Fruit fly (Drosophila melanogaster) whole organism, wandering third instar larva: ENCODE data around the gene AGO2.

ENCODE experiments used
- Abd-B ChIP-seq: fragments of >200 bp; optimal IDR thresholded peaks from 2 replicates; lab custom pipeline; 2017; ENCODE audit warnings: missing biosample characterization, missing genetic modification characterization
- CG32264 ChIP-seq: fragments of 200-800 bp; sonication (Bioruptor generic); optimal IDR thresholded peaks from 2 replicates; lab custom pipeline; 2016; ENCODE audit warnings: missing biosample characterization, missing genetic modification characterization
- CG9705 ChIP-seq: fragments of 200-800 bp; sonication (Bioruptor generic); optimal IDR thresholded peaks from 2 replicates; lab custom pipeline; 2018; ENCODE audit warnings: missing biosample characterization, mild to moderate bottlenecking, missing genetic modification characterization
- CrebA ChIP-seq: fragments of 200-800 bp; sonication (Bioruptor generic); optimal IDR thresholded peaks from 2 replicates; lab custom pipeline; 2016; ENCODE audit warnings: missing biosample characterization, mild to moderate bottlenecking, missing genetic modification characterization, borderline replicate concordance
- Dfd ChIP-seq: fragments of >200 bp; optimal IDR thresholded peaks from 2 replicates; lab custom pipeline; 2017; ENCODE audit warnings: missing biosample characterization, missing genetic modification characterization
- Dif ChIP-seq: fragments of 200-275, 200-300 bp; sonication (Bioruptor generic); optimal IDR thresholded peaks from 2 replicates; lab custom pipeline; 2018; ENCODE audit warnings: missing biosample characterization, missing genetic modification characterization; ENCODE audit not compliant: partially characterized antibody
- GATAd ChIP-seq: sonication (Bioruptor generic); optimal IDR thresholded peaks from 2 replicates; lab custom pipeline; 2016; ENCODE audit warnings: missing biosample characterization, missing genetic modification characterization
- HLH106 ChIP-seq: fragments of 200-800 bp; optimal IDR thresholded peaks from 3 replicates; lab custom pipeline; 2019; ENCODE audit warnings: missing biosample characterization, mild to moderate bottlenecking, missing genetic modification characterization, moderate library complexity
- Hnf4 ChIP-seq: fragments of 200-800 bp; sonication (Bioruptor generic); optimal IDR thresholded peaks from 2 replicates; lab custom pipeline; 2016; ENCODE audit warnings: missing biosample characterization, mild to moderate bottlenecking, missing genetic modification characterization
- Hr78 ChIP-seq: fragments of >200 bp; optimal IDR thresholded peaks from 2 replicates; lab custom pipeline; 2017; ENCODE audit warnings: missing biosample characterization, missing genetic modification characterization
- Hr83 ChIP-seq: fragments of 200-300 bp; sonication (Bioruptor generic); optimal IDR thresholded peaks from 2 replicates; lab custom pipeline; 2016; ENCODE audit warnings: missing biosample characterization, mild to moderate bottlenecking, missing genetic modification characterization, moderate library complexity; ENCODE audit not compliant: poor library complexity, severe bottlenecking
- Jra ChIP-seq: sonication (Bioruptor generic); optimal IDR thresholded peaks from 2 replicates; lab custom pipeline; 2016; ENCODE audit warnings: missing biosample characterization, missing genetic modification characterization
- Mio ChIP-seq: sonication (Bioruptor generic); optimal IDR thresholded peaks from 2 replicates; lab custom pipeline; 2016; ENCODE audit warnings: missing biosample characterization, missing genetic modification characterization
- Myc ChIP-seq: fragments of >200 bp; optimal IDR thresholded peaks from 2 replicates; lab custom pipeline; 2017
- N ChIP-seq: fragments of >200 bp; optimal IDR thresholded peaks from 2 replicates; lab custom pipeline; 2018; ENCODE audit warnings: missing biosample characterization, missing external identifiers, missing genetic modification characterization
- OdsH ChIP-seq: fragments of 200-800 bp; sonication (Bioruptor generic); optimal IDR thresholded peaks from 2 replicates; lab custom pipeline; 2016; ENCODE audit warnings: missing biosample characterization, mild to moderate bottlenecking, missing genetic modification characterization
- Rel ChIP-seq, 2 experiments: fragments of 200-800 bp; sonication (Bioruptor generic) in 1 of 2; optimal IDR thresholded peaks; 2 replicates in 1 of 2; 3 replicates in 1 of 2; lab custom pipeline; 2016 to 2019; ENCODE audit warnings: mild to moderate bottlenecking in 2 of 2, missing biosample characterization in 2 of 2, missing genetic modification characterization in 2 of 2, moderate library complexity in 1 of 2
- Sp1 ChIP-seq: fragments of 200-800 bp; sonication (Bioruptor generic); optimal IDR thresholded peaks from 3 replicates; lab custom pipeline; 2019; ENCODE audit warnings: missing biosample characterization, mild to moderate bottlenecking, missing genetic modification characterization, moderate library complexity
- Vsx2 ChIP-seq: fragments of 200-300, 225-300 bp; sonication (Bioruptor generic); optimal IDR thresholded peaks from 2 replicates; lab custom pipeline; 2018; ENCODE audit warnings: missing biosample characterization, missing genetic modification characterization; ENCODE audit not compliant: partially characterized antibody
- br ChIP-seq: fragments of 200-800 bp; sonication (Bioruptor generic); optimal IDR thresholded peaks from 2 replicates; lab custom pipeline; 2016; ENCODE audit warnings: missing biosample characterization, missing genetic modification characterization
- brk ChIP-seq: fragments of 200-800 bp; sonication (Bioruptor generic); optimal IDR thresholded peaks from 2 replicates; lab custom pipeline; 2016; ENCODE audit warnings: missing biosample characterization, mild to moderate bottlenecking, missing genetic modification characterization
- dl ChIP-seq, 2 experiments: fragments of 175-275, 200-275 bp in 1 of 2; fragments of 200-275 bp in 1 of 2; sonication (Bioruptor generic); optimal IDR thresholded peaks; lab custom pipeline; 2018; ENCODE audit warnings: mild to moderate bottlenecking in 2 of 2, missing biosample characterization in 2 of 2, missing genetic modification characterization in 2 of 2, moderate library complexity in 2 of 2; ENCODE audit not compliant: partially characterized antibody in 2 of 2, insufficient read depth in 1 of 2
- dmrt93B ChIP-seq: fragments of 200-800 bp; sonication (Bioruptor generic); optimal IDR thresholded peaks from 2 replicates; lab custom pipeline; 2018; ENCODE audit warnings: missing biosample characterization, mild to moderate bottlenecking, missing genetic modification characterization
- dsf ChIP-seq: sonication (Bioruptor generic); optimal IDR thresholded peaks from 2 replicates; lab custom pipeline; 2016; ENCODE audit warnings: missing biosample characterization, missing genetic modification characterization, borderline replicate concordance
- ey ChIP-seq: fragments of 200-800 bp; sonication (Bioruptor generic); optimal IDR thresholded peaks from 2 replicates; lab custom pipeline; 2016; ENCODE audit warnings: missing biosample characterization, missing genetic modification characterization
- foxo ChIP-seq, 2 experiments: fragments of 200-800 bp; sonication (Bioruptor generic); optimal IDR thresholded peaks; 2 replicates in 1 of 2; 3 replicates in 1 of 2; lab custom pipeline; 2016 to 2017; ENCODE audit warnings: missing biosample characterization in 2 of 2, missing genetic modification characterization in 2 of 2
- fru ChIP-seq: fragments of 200-800 bp; sonication (Bioruptor generic); optimal IDR thresholded peaks from 3 replicates; lab custom pipeline; 2016; ENCODE audit warnings: missing biosample characterization, mild to moderate bottlenecking, missing genetic modification characterization
- h ChIP-seq: fragments of 200-800 bp; sonication (Bioruptor generic); optimal IDR thresholded peaks from 3 replicates; lab custom pipeline; 2016; ENCODE audit warnings: missing biosample characterization, mild to moderate bottlenecking, missing genetic modification characterization
- jim ChIP-seq: fragments of 175-275, 200-325 bp; sonication (Bioruptor generic); optimal IDR thresholded peaks from 2 replicates; lab custom pipeline; 2016; ENCODE audit warnings: missing biosample characterization, mild to moderate bottlenecking, missing genetic modification characterization
- lola ChIP-seq: fragments of >200 bp; optimal IDR thresholded peaks from 2 replicates; lab custom pipeline; 2017; ENCODE audit warnings: missing biosample characterization, missing genetic modification characterization
- pan ChIP-seq: fragments of >200 bp; optimal IDR thresholded peaks from 2 replicates; lab custom pipeline; 2017
- psq ChIP-seq: fragments of 200-800 bp; sonication (Bioruptor generic); optimal IDR thresholded peaks from 3 replicates; lab custom pipeline; 2017; ENCODE audit warnings: missing biosample characterization, mild to moderate bottlenecking, missing genetic modification characterization, moderate library complexity
- rgr ChIP-seq: fragments of 200-800 bp; sonication (Bioruptor generic); optimal IDR thresholded peaks from 3 replicates; lab custom pipeline; 2016; ENCODE audit warnings: missing biosample characterization, mild to moderate bottlenecking, missing genetic modification characterization
- sage ChIP-seq: fragments of 200-800 bp; sonication (Bioruptor generic); optimal IDR thresholded peaks from 2 replicates; lab custom pipeline; 2016; ENCODE audit warnings: missing biosample characterization, mild to moderate bottlenecking, missing genetic modification characterization
- sv ChIP-seq: fragments of 200-800 bp; sonication (Bioruptor generic); optimal IDR thresholded peaks from 3 replicates; lab custom pipeline; 2016; ENCODE audit warnings: missing biosample characterization, missing genetic modification characterization
- tai ChIP-seq: sonication (Bioruptor generic); optimal IDR thresholded peaks from 2 replicates; lab custom pipeline; 2016; ENCODE audit warnings: missing biosample characterization, missing genetic modification characterization
- usp ChIP-seq: fragments of >200 bp; optimal IDR thresholded peaks from 2 replicates; lab custom pipeline; 2017; ENCODE audit warnings: missing biosample characterization, missing genetic modification characterization

AGO2 gene

DNA sequence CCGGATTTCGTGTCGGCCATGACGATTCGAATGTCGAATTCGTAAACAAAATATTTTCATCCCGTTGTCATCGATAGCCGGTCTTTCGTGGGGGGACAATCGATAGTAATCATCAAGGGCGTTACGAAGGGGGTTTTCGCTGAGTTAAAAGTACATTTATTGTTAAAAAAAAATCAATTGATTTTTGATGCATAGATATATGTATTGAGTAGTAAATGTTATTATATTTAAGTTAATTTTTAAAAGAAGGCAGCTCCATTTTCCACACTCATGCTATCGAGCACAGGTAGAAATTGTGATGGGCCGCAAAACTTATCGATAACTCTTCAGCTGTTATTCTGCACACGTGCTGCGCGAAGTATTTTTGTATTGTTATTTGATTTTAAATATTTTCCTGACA is 26.6 kb downstream of the AGO2 start, which contains the start of the genes mrn and CG12301:
Gene mrn, minus strand, starts transcription at position 51 of the 400 bp plus-strand sequence.
Gene CG12301, plus strand, starts transcription at position 314 of the 400 bp plus-strand sequence.
- TF ChIP-seq Sp1: no peak
- TF ChIP-seq br (GFP tag; lab: Kevin White, UChicago): no peak
- no peak for TF ChIP-seq Vsx2
- no peak for TF ChIP-seq dl (GFP tag; optimal IDR thresholded peaks at IDR 0.05; lab: Kevin White, UChicago; ENCODE audit: insufficient read depth in 1 of 2, partially characterized antibody in 2 of 2)
- TF ChIP-seq sv (GFP tag; lab: Kevin White, UChicago): peak; percentile 67
- no peak for TF ChIP-seq foxo (GFP tag; optimal IDR thresholded peaks at IDR 0.05; lab: Kevin White, UChicago)
- TF ChIP-seq N (GFP tag; lab: Kevin White, UChicago): no peak
- no peak for TF ChIP-seq jim (GFP tag; lab: Kevin White, UChicago)
- no peak for TF ChIP-seq usp
- no peak for TF ChIP-seq tai (GFP tag; lab: Kevin White, UChicago)
- TF ChIP-seq h (GFP tag; lab: Kevin White, UChicago): peak; percentile 97
- peak; percentile 43 for TF ChIP-seq CG9705 (GFP tag; lab: Kevin White, UChicago)
- peak; percentile 80 for TF ChIP-seq Myc
- TF ChIP-seq Rel (GFP tag; optimal IDR thresholded peaks at IDR 0.05; lab: Kevin White, UChicago): no peak
- TF ChIP-seq Rel (tag; optimal IDR thresholded peaks at IDR 0.05; lab: Kevin White, UChicago): peak; percentile 85
- TF ChIP-seq GATAd: no peak
- TF ChIP-seq Jra: no peak
- TF ChIP-seq Dif: no peak
- no peak for TF ChIP-seq Abd-B (GFP tag; lab: Kevin White, UChicago)
- TF ChIP-seq dsf (GFP tag; lab: Kevin White, UChicago): no peak
- peak; percentile 80 for TF ChIP-seq OdsH (GFP tag; lab: Kevin White, UChicago)
- peak; percentile 87 for TF ChIP-seq rgr (GFP tag; lab: Kevin White, UChicago)
- TF ChIP-seq Hr83: peak; percentile 94
- TF ChIP-seq ey (GFP tag; lab: Kevin White, UChicago): peak; percentile 81
- peak; percentile 65 for TF ChIP-seq psq
- TF ChIP-seq HLH106 (tag; lab: Kevin White, UChicago): peak; percentile 93

DNA sequence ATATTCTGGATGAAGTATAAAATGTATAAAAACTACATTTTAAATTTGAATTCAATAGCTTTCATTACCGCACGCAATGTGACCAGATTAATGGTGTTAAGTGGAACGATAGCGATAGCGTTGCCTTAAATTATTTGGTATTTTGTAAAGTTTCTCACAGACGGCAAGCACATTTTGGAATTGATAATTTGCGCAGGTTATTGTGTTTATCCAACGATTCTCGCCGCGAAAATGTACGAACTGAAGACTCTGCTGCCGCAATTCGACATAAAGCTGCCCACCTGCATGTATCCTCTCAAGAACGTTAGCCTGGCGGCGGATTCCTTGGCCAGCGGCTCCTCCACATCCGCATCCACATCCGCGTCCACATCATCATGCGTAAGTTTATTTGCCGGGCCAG is 29.6 kb downstream of the AGO2 start, which contains the start of gene AIMP2:
Gene AIMP2, plus strand, starts transcription at position 135 of the 400 bp plus-strand sequence.
- TF ChIP-seq rgr (GFP tag; lab: Kevin White, UChicago): peak; percentile 44
- no peak for TF ChIP-seq usp
- no peak for TF ChIP-seq tai (GFP tag; lab: Kevin White, UChicago)
- no peak for TF ChIP-seq dl (GFP tag; optimal IDR thresholded peaks at IDR 0.05; lab: Kevin White, UChicago; ENCODE audit: insufficient read depth in 1 of 2, partially characterized antibody in 2 of 2)
- TF ChIP-seq Abd-B (GFP tag; lab: Kevin White, UChicago): no peak
- no peak for TF ChIP-seq Mio (GFP tag; lab: Kevin White, UChicago)
- TF ChIP-seq brk (GFP tag; lab: Kevin White, UChicago): no peak
- TF ChIP-seq CrebA (GFP tag; lab: Kevin White, UChicago): no peak

DNA sequence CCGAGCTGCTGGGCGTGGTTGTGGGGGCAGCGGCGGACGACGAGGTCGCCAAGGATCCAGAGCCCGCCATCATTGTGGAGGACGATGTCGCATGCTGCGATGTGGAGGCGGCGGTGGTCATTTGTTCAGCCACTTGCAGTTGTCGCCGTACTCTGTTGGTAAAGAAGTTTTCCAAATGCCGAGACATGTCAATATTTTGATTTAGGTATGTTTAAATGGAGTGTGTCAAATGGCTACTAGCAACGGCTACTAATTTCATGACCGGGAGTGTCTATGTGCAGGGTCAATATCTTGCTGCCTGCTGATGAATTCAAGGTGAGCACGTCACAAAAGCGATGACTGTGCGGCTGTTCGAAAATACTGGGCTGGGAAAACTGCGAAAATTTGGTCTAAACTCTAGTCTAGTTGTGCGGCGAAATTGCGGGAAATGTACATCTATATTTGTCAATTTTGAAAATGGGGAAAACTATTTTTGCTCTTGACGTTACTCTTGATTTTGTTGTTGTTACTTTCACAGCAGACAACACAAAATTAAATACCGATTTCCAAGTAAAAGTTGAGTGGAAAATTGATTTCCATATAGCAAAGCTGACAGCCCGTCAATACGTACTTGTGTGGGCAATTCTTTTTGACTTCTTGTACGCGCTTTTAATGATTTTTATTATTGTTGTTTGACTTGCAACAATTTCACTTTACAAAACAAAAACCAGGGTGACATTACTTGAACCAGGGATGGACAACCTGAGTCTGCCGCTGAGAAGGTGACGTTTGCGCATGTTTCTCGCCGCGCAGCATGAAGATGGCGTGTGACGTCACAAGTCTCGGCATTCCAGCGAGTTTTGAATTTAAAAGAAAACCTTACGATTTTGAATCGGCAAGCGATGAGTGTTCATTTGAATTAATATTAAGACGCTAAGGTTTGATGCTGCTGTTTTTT is 33.8 kb downstream of the AGO2 start, which contains the start of gene CG7656:
Gene CG7656, minus strand, starts transcription at position 731 of the 937 bp plus-strand sequence.
- TF ChIP-seq dl (GFP tag; optimal IDR thresholded peaks at IDR 0.05; lab: Kevin White, UChicago; ENCODE audit: insufficient read depth in 1 of 2, partially characterized antibody in 2 of 2) (no peak), GATAd (no peak), HLH106 (tag; lab: Kevin White, UChicago) (peak; percentile 33), Dfd (no peak), sv (GFP tag; lab: Kevin White, UChicago) (peak; percentile 67), tai (GFP tag; lab: Kevin White, UChicago) (no peak), br (GFP tag; lab: Kevin White, UChicago) (peak; percentile 60), Jra (peak; percentile 5), brk (GFP tag; lab: Kevin White, UChicago) (no peak), h (GFP tag; lab: Kevin White, UChicago) (peak; percentile 51), CrebA (GFP tag; lab: Kevin White, UChicago) (no peak), dsf (GFP tag; lab: Kevin White, UChicago) (no peak), N (GFP tag; lab: Kevin White, UChicago) (no peak), Vsx2 (no peak), Dif (no peak), psq (peak; percentile 27), pan (lab: Kevin White, UChicago) (no peak), sage (GFP tag; lab: Kevin White, UChicago) (no peak), Hnf4 (peak; percentile 80), Rel (GFP tag; optimal IDR thresholded peaks at IDR 0.05; lab: Kevin White, UChicago) (no peak), Rel (tag; optimal IDR thresholded peaks at IDR 0.05; lab: Kevin White, UChicago) (peak; percentile 58), rgr (GFP tag; lab: Kevin White, UChicago) (peak; percentile 71), Myc (no peak), Hr78 (GFP tag; lab: Kevin White, UChicago) (no peak), lola (GFP tag; lab: Kevin White, UChicago) (no peak), Mio (GFP tag; lab: Kevin White, UChicago) (no peak), dmrt93B (GFP tag; lab: Kevin White, UChicago) (no peak), Abd-B (GFP tag; lab: Kevin White, UChicago) (no peak), foxo (GFP tag; optimal IDR thresholded peaks at IDR 0.05; lab: Kevin White, UChicago) (peak in 1 of 2 experiments; percentile 80), jim (GFP tag; lab: Kevin White, UChicago) (peak; percentile 7), usp (no peak), fru (GFP tag; lab: Kevin White, UChicago) (peak; percentile 76), CG9705 (GFP tag; lab: Kevin White, UChicago) (peak; percentile 18), Sp1 (peak; percentile 51), OdsH (GFP tag; lab: Kevin White, UChicago) (peak; percentile 48), CG32264 (GFP tag; lab: Kevin White, UChicago) (no peak), ey (GFP tag; lab: Kevin White, UChicago) (peak; percentile 58)
